Fruit fly (Drosophila melanogaster) whole organism, wandering third instar larva: Measurements from ENCODE around the gene spirit.

ENCODE experiments used
- Abd-B ChIP-seq: fragments of >200 bp; optimal IDR thresholded peaks from 2 replicates; lab custom pipeline; 2017; ENCODE audit warnings: missing biosample characterization, missing genetic modification characterization
- CG32264 ChIP-seq: fragments of 200-800 bp; sonication (Bioruptor generic); optimal IDR thresholded peaks from 2 replicates; lab custom pipeline; 2016; ENCODE audit warnings: missing biosample characterization, missing genetic modification characterization
- CG9705 ChIP-seq: fragments of 200-800 bp; sonication (Bioruptor generic); optimal IDR thresholded peaks from 2 replicates; lab custom pipeline; 2018; ENCODE audit warnings: missing biosample characterization, mild to moderate bottlenecking, missing genetic modification characterization
- CrebA ChIP-seq: fragments of 200-800 bp; sonication (Bioruptor generic); optimal IDR thresholded peaks from 2 replicates; lab custom pipeline; 2016; ENCODE audit warnings: missing biosample characterization, mild to moderate bottlenecking, missing genetic modification characterization, borderline replicate concordance
- Dfd ChIP-seq: fragments of >200 bp; optimal IDR thresholded peaks from 2 replicates; lab custom pipeline; 2017; ENCODE audit warnings: missing biosample characterization, missing genetic modification characterization
- Dif ChIP-seq: fragments of 200-275, 200-300 bp; sonication (Bioruptor generic); optimal IDR thresholded peaks from 2 replicates; lab custom pipeline; 2018; ENCODE audit warnings: missing biosample characterization, missing genetic modification characterization; ENCODE audit not compliant: partially characterized antibody
- GATAd ChIP-seq: sonication (Bioruptor generic); optimal IDR thresholded peaks from 2 replicates; lab custom pipeline; 2016; ENCODE audit warnings: missing biosample characterization, missing genetic modification characterization
- HLH106 ChIP-seq: fragments of 200-800 bp; optimal IDR thresholded peaks from 3 replicates; lab custom pipeline; 2019; ENCODE audit warnings: missing biosample characterization, mild to moderate bottlenecking, missing genetic modification characterization, moderate library complexity
- Hnf4 ChIP-seq: fragments of 200-800 bp; sonication (Bioruptor generic); optimal IDR thresholded peaks from 2 replicates; lab custom pipeline; 2016; ENCODE audit warnings: missing biosample characterization, mild to moderate bottlenecking, missing genetic modification characterization
- Hr78 ChIP-seq: fragments of >200 bp; optimal IDR thresholded peaks from 2 replicates; lab custom pipeline; 2017; ENCODE audit warnings: missing biosample characterization, missing genetic modification characterization
- Hr83 ChIP-seq: fragments of 200-300 bp; sonication (Bioruptor generic); optimal IDR thresholded peaks from 2 replicates; lab custom pipeline; 2016; ENCODE audit warnings: missing biosample characterization, mild to moderate bottlenecking, missing genetic modification characterization, moderate library complexity; ENCODE audit not compliant: poor library complexity, severe bottlenecking
- Jra ChIP-seq: sonication (Bioruptor generic); optimal IDR thresholded peaks from 2 replicates; lab custom pipeline; 2016; ENCODE audit warnings: missing biosample characterization, missing genetic modification characterization
- Mio ChIP-seq: sonication (Bioruptor generic); optimal IDR thresholded peaks from 2 replicates; lab custom pipeline; 2016; ENCODE audit warnings: missing biosample characterization, missing genetic modification characterization
- Myc ChIP-seq: fragments of >200 bp; optimal IDR thresholded peaks from 2 replicates; lab custom pipeline; 2017
- N ChIP-seq: fragments of >200 bp; optimal IDR thresholded peaks from 2 replicates; lab custom pipeline; 2018; ENCODE audit warnings: missing biosample characterization, missing external identifiers, missing genetic modification characterization
- OdsH ChIP-seq: fragments of 200-800 bp; sonication (Bioruptor generic); optimal IDR thresholded peaks from 2 replicates; lab custom pipeline; 2016; ENCODE audit warnings: missing biosample characterization, mild to moderate bottlenecking, missing genetic modification characterization
- Rel ChIP-seq, 2 experiments: fragments of 200-800 bp; sonication (Bioruptor generic) in 1 of 2; optimal IDR thresholded peaks; 2 replicates in 1 of 2; 3 replicates in 1 of 2; lab custom pipeline; 2016 to 2019; ENCODE audit warnings: mild to moderate bottlenecking in 2 of 2, missing biosample characterization in 2 of 2, missing genetic modification characterization in 2 of 2, moderate library complexity in 1 of 2
- Sp1 ChIP-seq: fragments of 200-800 bp; sonication (Bioruptor generic); optimal IDR thresholded peaks from 3 replicates; lab custom pipeline; 2019; ENCODE audit warnings: missing biosample characterization, mild to moderate bottlenecking, missing genetic modification characterization, moderate library complexity
- Vsx2 ChIP-seq: fragments of 200-300, 225-300 bp; sonication (Bioruptor generic); optimal IDR thresholded peaks from 2 replicates; lab custom pipeline; 2018; ENCODE audit warnings: missing biosample characterization, missing genetic modification characterization; ENCODE audit not compliant: partially characterized antibody
- br ChIP-seq: fragments of 200-800 bp; sonication (Bioruptor generic); optimal IDR thresholded peaks from 2 replicates; lab custom pipeline; 2016; ENCODE audit warnings: missing biosample characterization, missing genetic modification characterization
- brk ChIP-seq: fragments of 200-800 bp; sonication (Bioruptor generic); optimal IDR thresholded peaks from 2 replicates; lab custom pipeline; 2016; ENCODE audit warnings: missing biosample characterization, mild to moderate bottlenecking, missing genetic modification characterization
- dl ChIP-seq, 2 experiments: fragments of 175-275, 200-275 bp in 1 of 2; fragments of 200-275 bp in 1 of 2; sonication (Bioruptor generic); optimal IDR thresholded peaks; lab custom pipeline; 2018; ENCODE audit warnings: mild to moderate bottlenecking in 2 of 2, missing biosample characterization in 2 of 2, missing genetic modification characterization in 2 of 2, moderate library complexity in 2 of 2; ENCODE audit not compliant: partially characterized antibody in 2 of 2, insufficient read depth in 1 of 2
- dsf ChIP-seq: sonication (Bioruptor generic); optimal IDR thresholded peaks from 2 replicates; lab custom pipeline; 2016; ENCODE audit warnings: missing biosample characterization, missing genetic modification characterization, borderline replicate concordance
- ey ChIP-seq: fragments of 200-800 bp; sonication (Bioruptor generic); optimal IDR thresholded peaks from 2 replicates; lab custom pipeline; 2016; ENCODE audit warnings: missing biosample characterization, missing genetic modification characterization
- foxo ChIP-seq, 2 experiments: fragments of 200-800 bp; sonication (Bioruptor generic); optimal IDR thresholded peaks; 2 replicates in 1 of 2; 3 replicates in 1 of 2; lab custom pipeline; 2016 to 2017; ENCODE audit warnings: missing biosample characterization in 2 of 2, missing genetic modification characterization in 2 of 2
- fru ChIP-seq: fragments of 200-800 bp; sonication (Bioruptor generic); optimal IDR thresholded peaks from 3 replicates; lab custom pipeline; 2016; ENCODE audit warnings: missing biosample characterization, mild to moderate bottlenecking, missing genetic modification characterization
- h ChIP-seq: fragments of 200-800 bp; sonication (Bioruptor generic); optimal IDR thresholded peaks from 3 replicates; lab custom pipeline; 2016; ENCODE audit warnings: missing biosample characterization, mild to moderate bottlenecking, missing genetic modification characterization
- jim ChIP-seq: fragments of 175-275, 200-325 bp; sonication (Bioruptor generic); optimal IDR thresholded peaks from 2 replicates; lab custom pipeline; 2016; ENCODE audit warnings: missing biosample characterization, mild to moderate bottlenecking, missing genetic modification characterization
- lola ChIP-seq: fragments of >200 bp; optimal IDR thresholded peaks from 2 replicates; lab custom pipeline; 2017; ENCODE audit warnings: missing biosample characterization, missing genetic modification characterization
- pan ChIP-seq: fragments of >200 bp; optimal IDR thresholded peaks from 2 replicates; lab custom pipeline; 2017
- psq ChIP-seq: fragments of 200-800 bp; sonication (Bioruptor generic); optimal IDR thresholded peaks from 3 replicates; lab custom pipeline; 2017; ENCODE audit warnings: missing biosample characterization, mild to moderate bottlenecking, missing genetic modification characterization, moderate library complexity
- rgr ChIP-seq: fragments of 200-800 bp; sonication (Bioruptor generic); optimal IDR thresholded peaks from 3 replicates; lab custom pipeline; 2016; ENCODE audit warnings: missing biosample characterization, mild to moderate bottlenecking, missing genetic modification characterization
- sage ChIP-seq: fragments of 200-800 bp; sonication (Bioruptor generic); optimal IDR thresholded peaks from 2 replicates; lab custom pipeline; 2016; ENCODE audit warnings: missing biosample characterization, mild to moderate bottlenecking, missing genetic modification characterization
- sv ChIP-seq: fragments of 200-800 bp; sonication (Bioruptor generic); optimal IDR thresholded peaks from 3 replicates; lab custom pipeline; 2016; ENCODE audit warnings: missing biosample characterization, missing genetic modification characterization
- tai ChIP-seq: sonication (Bioruptor generic); optimal IDR thresholded peaks from 2 replicates; lab custom pipeline; 2016; ENCODE audit warnings: missing biosample characterization, missing genetic modification characterization
- usp ChIP-seq: fragments of >200 bp; optimal IDR thresholded peaks from 2 replicates; lab custom pipeline; 2017; ENCODE audit warnings: missing biosample characterization, missing genetic modification characterization
- woc ChIP-seq: sonication (Bioruptor generic); optimal IDR thresholded peaks from 2 replicates; lab custom pipeline; 2016; ENCODE audit warnings: missing biosample characterization, mild to moderate bottlenecking, missing genetic modification characterization

Gene spirit

DNA sequence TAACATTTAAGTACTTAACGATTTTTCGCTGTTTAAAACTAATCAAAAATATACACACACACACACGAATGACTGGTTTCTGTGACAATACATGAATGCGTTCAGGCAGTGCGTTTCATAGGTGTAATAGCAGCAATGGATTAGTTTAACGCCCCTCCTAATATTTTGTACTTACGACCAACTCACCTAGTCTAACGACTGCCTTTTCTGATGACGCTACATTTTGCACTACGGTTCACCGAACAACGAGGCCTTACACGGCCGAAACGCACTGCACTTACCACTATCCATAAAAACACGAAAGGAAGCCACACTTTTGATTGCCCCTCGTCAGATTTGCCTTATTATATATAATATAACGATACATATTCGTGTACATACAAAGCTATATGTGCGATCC, 27.8 kb upstream of the spirit start:
- TF ChIP-seq jim (GFP tag; lab: Kevin White, UChicago), result no peak
- no peak for TF ChIP-seq lola (GFP tag; lab: Kevin White, UChicago)
- TF ChIP-seq dl (GFP tag; optimal IDR thresholded peaks at IDR 0.05; lab: Kevin White, UChicago; ENCODE audit: insufficient read depth in 1 of 2, partially characterized antibody in 2 of 2), result no peak
- no peak for TF ChIP-seq sv (GFP tag; lab: Kevin White, UChicago)
- TF ChIP-seq psq (GFP tag; lab: Kevin White, UChicago), result peak; percentile 2
- TF ChIP-seq Mio (GFP tag; lab: Kevin White, UChicago), result no peak
- TF ChIP-seq usp (GFP tag; lab: Kevin White, UChicago), result no peak
- no peak for TF ChIP-seq fru (GFP tag; lab: Kevin White, UChicago)
- no peak for TF ChIP-seq CG32264 (GFP tag; lab: Kevin White, UChicago)
- no peak for TF ChIP-seq Jra (GFP tag; lab: Kevin White, UChicago)
- peak; percentile 30 for TF ChIP-seq OdsH
- no peak for TF ChIP-seq Abd-B
- TF ChIP-seq br (GFP tag; lab: Kevin White, UChicago), result peak; percentile 58
- no peak for TF ChIP-seq woc
- TF ChIP-seq CG9705 (GFP tag; lab: Kevin White, UChicago), result no peak
- TF ChIP-seq Myc (lab: Kevin White, UChicago), result no peak
- no peak for TF ChIP-seq Vsx2 (GFP tag; lab: Kevin White, UChicago)
- TF ChIP-seq dsf (GFP tag; lab: Kevin White, UChicago), result no peak
- TF ChIP-seq Hr83 (GFP tag; lab: Kevin White, UChicago), result no peak
- TF ChIP-seq foxo (GFP tag; optimal IDR thresholded peaks at IDR 0.05; lab: Kevin White, UChicago), result peak in 1 of 2 experiments; percentile 70
- TF ChIP-seq ey, result peak; percentile 65
- no peak for TF ChIP-seq Rel (GFP tag; optimal IDR thresholded peaks at IDR 0.05; lab: Kevin White, UChicago)
- no peak for TF ChIP-seq Rel (tag; optimal IDR thresholded peaks at IDR 0.05; lab: Kevin White, UChicago)
- no peak for TF ChIP-seq rgr
- TF ChIP-seq tai (GFP tag; lab: Kevin White, UChicago), result no peak
- TF ChIP-seq HLH106 (tag; lab: Kevin White, UChicago), result peak; percentile 60
- TF ChIP-seq sage (GFP tag; lab: Kevin White, UChicago), result peak; percentile 35

DNA sequence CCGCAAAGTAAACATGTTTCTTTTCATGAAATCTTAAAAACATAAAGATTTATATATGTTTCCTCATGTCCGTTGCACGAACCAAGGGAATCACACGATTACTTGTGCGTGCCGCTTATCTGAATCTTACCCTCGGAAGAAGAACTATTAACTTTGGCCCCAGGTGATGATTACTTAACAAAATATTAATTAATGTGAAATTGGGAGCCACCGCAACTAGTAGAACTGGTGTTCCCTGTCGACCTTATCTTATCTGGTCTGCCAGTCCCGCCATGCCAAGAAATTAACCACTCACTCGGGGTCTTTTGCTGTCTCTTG, 19.7 kb upstream of the spirit start:
- TF ChIP-seq HLH106 (tag; lab: Kevin White, UChicago) (no peak), sage (GFP tag; lab: Kevin White, UChicago) (no peak), Rel (GFP tag; optimal IDR thresholded peaks at IDR 0.05; lab: Kevin White, UChicago) (no peak), Rel (tag; optimal IDR thresholded peaks at IDR 0.05; lab: Kevin White, UChicago) (peak; percentile 69)

DNA sequence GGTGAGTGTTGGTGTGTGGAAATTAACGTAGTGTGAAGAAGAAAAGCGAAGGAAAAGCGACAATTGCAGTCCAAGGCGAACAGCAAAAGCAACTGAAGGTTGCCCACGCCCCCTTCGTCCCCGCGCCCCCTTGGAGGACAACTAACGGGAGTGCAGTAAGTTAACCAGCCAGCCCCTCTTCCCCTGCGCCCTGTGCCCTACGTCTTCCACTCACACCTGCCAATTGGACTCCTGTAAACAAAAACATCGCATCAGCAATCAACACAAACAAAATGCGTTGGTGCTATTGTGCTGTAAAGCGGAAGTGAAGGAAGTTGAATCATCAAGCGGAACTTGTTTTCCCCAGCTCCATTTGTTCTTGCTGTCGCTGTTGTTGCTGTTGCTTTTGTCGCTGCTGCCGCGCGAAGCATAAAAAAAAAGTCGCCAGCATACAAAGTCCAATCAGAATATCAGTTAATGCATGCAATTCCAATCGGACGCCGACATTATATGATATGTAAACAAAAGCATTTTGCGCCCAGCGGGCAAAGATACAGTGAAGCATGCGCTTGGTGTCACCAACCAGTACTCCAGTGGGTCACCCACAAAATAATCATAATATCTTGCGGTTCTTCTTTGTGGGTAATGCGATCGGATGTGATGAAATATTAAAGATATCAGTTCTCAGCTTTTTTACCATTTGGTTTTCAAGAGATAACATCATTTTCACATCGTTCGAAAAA, 19.2 kb upstream of the spirit start:
- TF ChIP-seq Hr83 (GFP tag; lab: Kevin White, UChicago) (no peak), dsf (GFP tag; lab: Kevin White, UChicago) (no peak), Hr78 (GFP tag; lab: Kevin White, UChicago) (no peak), Dfd (GFP tag; lab: Kevin White, UChicago) (no peak), N (GFP tag; lab: Kevin White, UChicago) (no peak), sv (GFP tag; lab: Kevin White, UChicago) (no peak), Rel (GFP tag; optimal IDR thresholded peaks at IDR 0.05; lab: Kevin White, UChicago) (no peak), Rel (tag; optimal IDR thresholded peaks at IDR 0.05; lab: Kevin White, UChicago) (no peak), GATAd (GFP tag; lab: Kevin White, UChicago) (no peak), foxo (GFP tag; optimal IDR thresholded peaks at IDR 0.05; lab: Kevin White, UChicago) (peak in 1 of 2 experiments; percentile 29), dl (GFP tag; optimal IDR thresholded peaks at IDR 0.05; lab: Kevin White, UChicago; ENCODE audit: insufficient read depth in 1 of 2, partially characterized antibody in 2 of 2) (no peak), OdsH (peak; percentile 5), rgr (no peak), psq (GFP tag; lab: Kevin White, UChicago) (peak; percentile 6), CrebA (GFP tag; lab: Kevin White, UChicago) (no peak), ey (peak; percentile 30), CG32264 (GFP tag; lab: Kevin White, UChicago) (no peak), usp (GFP tag; lab: Kevin White, UChicago) (no peak), tai (GFP tag; lab: Kevin White, UChicago) (no peak), fru (GFP tag; lab: Kevin White, UChicago) (no peak), brk (GFP tag; lab: Kevin White, UChicago) (no peak), h (GFP tag; lab: Kevin White, UChicago) (peak; percentile 10), Myc (lab: Kevin White, UChicago) (no peak), Dif (GFP tag; lab: Kevin White, UChicago) (no peak), HLH106 (tag; lab: Kevin White, UChicago) (peak; percentile 27), pan (lab: Kevin White, UChicago) (no peak), Abd-B (no peak), Hnf4 (GFP tag; lab: Kevin White, UChicago) (no peak), sage (GFP tag; lab: Kevin White, UChicago) (no peak), br (GFP tag; lab: Kevin White, UChicago) (peak; percentile 40), CG9705 (GFP tag; lab: Kevin White, UChicago) (no peak), Sp1 (GFP tag; lab: Kevin White, UChicago) (peak; percentile 18), jim (GFP tag; lab: Kevin White, UChicago) (no peak)
